Fruit fly (Drosophila melanogaster) whole organism, prepupa: ENCODE measurements around the gene CG14645.

Experiments used
- Lpt ChIP-seq: fragments of 200-800 bp; sonication (Bioruptor generic); optimal IDR thresholded peaks from 3 replicates; lab custom pipeline; 2016; ENCODE audit warnings: missing biosample characterization, missing genetic modification characterization
- acj6 ChIP-seq: fragments of 200-800 bp; sonication (Bioruptor generic); optimal IDR thresholded peaks from 3 replicates; lab custom pipeline; 2016; ENCODE audit warnings: missing biosample characterization, missing genetic modification characterization

- TF ChIP-seq Lpt (GFP tag; lab: Kevin White, UChicago) (no peak), acj6 (GFP tag; lab: Kevin White, UChicago) (no peak)
Measured at dm6 chr3R:4359625-4360024, 24.7 kb downstream of the CG14645 start, which contains the start of gene CG1090.
